Worm (Caenorhabditis elegans) whole organism, young adult: ENCODE measurements around the gene Y55F3BL.6.

Experiments used
- ama-1 ChIP-seq, 3 experiments: fragments of 150-350 bp in 1 of 3; sonication (generic microtip) in 2 of 3; optimal IDR thresholded peaks; 2 replicates each; lab custom pipeline; 2014 to 2018; ENCODE audit warnings: missing biosample characterization in 2 of 3, missing genetic modification characterization in 2 of 3, missing genetic modification reagents in 2 of 3
- ceh-91 ChIP-seq: fragments of 200-800 bp; sonication (Bioruptor generic); IDR thresholded peaks from 2 replicates; pipeline ENCODE4 v1.3.6; 2022; ENCODE audit warnings: missing genetic modification reagents, missing genetic modification characterization, missing compliant biosample characterization
- hmg-20 ChIP-seq: fragments of 200-800 bp; sonication (Bioruptor generic); IDR thresholded peaks from 2 replicates; pipeline ENCODE4 v1.3.6; 2022; ENCODE audit warnings: missing genetic modification reagents, missing genetic modification characterization, missing compliant biosample characterization
- somi-1 ChIP-seq: fragments of 200-800 bp; sonication (Bioruptor generic); optimal IDR thresholded peaks from 2 replicates; lab custom pipeline; 2018; ENCODE audit warnings: mild to moderate bottlenecking, missing genetic modification characterization, missing compliant biosample characterization
- ztf-26 ChIP-seq: sonication (generic microtip); optimal IDR thresholded peaks from 2 replicates; lab custom pipeline; 2017; ENCODE audit warnings: missing genetic modification characterization, missing compliant biosample characterization

ce11 chrIV:855483-855882, 48.6 kb upstream of the Y55F3BL.6 start:
- TF ChIP-seq hmg-20 (GFP tag; lab: Robert Waterston, UW) (no peak), ceh-91 (GFP tag; lab: Robert Waterston, UW) (no peak), somi-1 (GFP tag; lab: Kevin White, UChicago) (no peak), ztf-26 (tag; lab: Kevin White, UChicago) (no peak), ama-1 (optimal IDR thresholded peaks at IDR 0.05; lab: Kevin White, UChicago) (no peak), ama-1 (GFP tag; optimal IDR thresholded peaks at IDR 0.05; lab: Kevin White, UChicago) (no peak)
